Worm (Caenorhabditis elegans): Measurements from ENCODE around the gene C33B4.5.

DNA sequence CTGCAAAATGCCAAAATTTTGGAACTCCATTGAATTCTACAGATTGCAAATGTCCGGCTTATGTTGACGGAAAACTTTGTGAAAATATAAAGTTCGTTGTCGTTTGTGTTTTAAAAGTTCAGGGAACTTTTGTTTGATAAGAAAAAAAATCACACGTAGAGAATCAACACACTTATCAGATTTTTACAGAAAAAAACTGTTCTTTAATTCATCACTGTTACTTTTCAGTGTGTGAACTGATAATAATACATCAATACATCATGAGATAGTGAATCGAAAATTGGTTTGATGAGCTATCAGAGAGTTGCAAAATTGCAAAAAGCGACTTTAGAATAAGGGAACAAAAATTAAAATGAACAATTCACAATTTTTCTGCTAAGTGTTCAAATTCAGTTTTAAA lies 35.3 kb downstream of the C33B4.5 start:
- TF ChIP-seq T22C8.4 (GFP tag; IDR thresholded peaks at IDR 0.05) (no peak), ztf-23 (GFP tag; IDR thresholded peaks at IDR 0.05) (no peak), flt-1 (GFP tag; IDR thresholded peaks at IDR 0.05) (no peak), ztf-29 (GFP tag; IDR thresholded peaks at IDR 0.05) (no peak)

Measured in whole organism, midembryonic.